Fruit fly (Drosophila melanogaster) whole organism, pupa: Measurements from ENCODE around the gene Irbp.

Experiments
- CG10348 ChIP-seq: fragments of 200-800 bp; sonication (Bioruptor generic); IDR thresholded peaks from 2 replicates; pipeline ENCODE4 v1.3.6; 2022; ENCODE audit warnings: missing biosample characterization, missing genetic modification characterization
- CG13204 ChIP-seq: fragments of 200-800 bp; sonication (Bioruptor generic); optimal IDR thresholded peaks from 2 replicates; lab custom pipeline; 2018; ENCODE audit warnings: missing biosample characterization, mild to moderate bottlenecking, missing genetic modification characterization, moderate library complexity
- CG14655 ChIP-seq: fragments of 200-800 bp; sonication (Bioruptor generic); optimal IDR thresholded peaks from 3 replicates; lab custom pipeline; 2017; ENCODE audit warnings: mild to moderate bottlenecking, missing biosample characterization, missing genetic modification reagents, missing genetic modification characterization
- CG15710 ChIP-seq: fragments of 200-800 bp; sonication (Bioruptor generic); optimal IDR thresholded peaks from 2 replicates; lab custom pipeline; 2018; ENCODE audit warnings: missing biosample characterization, mild to moderate bottlenecking, missing genetic modification characterization, moderate library complexity
- CG17806 ChIP-seq: fragments of 200-800 bp; sonication (Bioruptor generic); optimal IDR thresholded peaks from 2 replicates; lab custom pipeline; 2018; ENCODE audit warnings: missing biosample characterization, mild to moderate bottlenecking, missing genetic modification characterization, moderate library complexity
- CG32121 ChIP-seq: fragments of 200-800 bp; sonication (Bioruptor generic); IDR thresholded peaks from 2 replicates; pipeline ENCODE4 v1.3.6; 2022; ENCODE audit warnings: missing biosample characterization, missing genetic modification characterization
- CG34367 ChIP-seq: fragments of 200-800 bp; sonication (Bioruptor generic); optimal IDR thresholded peaks from 2 replicates; lab custom pipeline; 2018; ENCODE audit warnings: missing biosample characterization, mild to moderate bottlenecking, missing genetic modification characterization
- CG4496 ChIP-seq: fragments of 200-800 bp; sonication (Bioruptor generic); IDR thresholded peaks from 3 replicates; pipeline ENCODE4 v1.3.6; 2022; ENCODE audit warnings: missing biosample characterization, missing genetic modification characterization
- CG8159 ChIP-seq: fragments of 200-800 bp; sonication (Bioruptor generic); optimal IDR thresholded peaks from 3 replicates; lab custom pipeline; 2018; ENCODE audit warnings: missing biosample characterization, mild to moderate bottlenecking, missing genetic modification characterization, moderate library complexity
- CG8301 ChIP-seq: fragments of 200-800 bp; sonication (Bioruptor generic); optimal IDR thresholded peaks from 2 replicates; lab custom pipeline; 2018; ENCODE audit warnings: missing biosample characterization, mild to moderate bottlenecking, missing genetic modification characterization
- CG9948 ChIP-seq: fragments of 200-800 bp; sonication (Bioruptor generic); optimal IDR thresholded peaks from 2 replicates; lab custom pipeline; 2018; ENCODE audit warnings: missing biosample characterization, mild to moderate bottlenecking, missing genetic modification characterization, moderate library complexity
- D1 ChIP-seq: fragments of 200-800 bp; sonication (Bioruptor generic); optimal IDR thresholded peaks from 2 replicates; lab custom pipeline; 2018; ENCODE audit warnings: missing biosample characterization, mild to moderate bottlenecking, missing genetic modification characterization, moderate library complexity
- EcR ChIP-seq: fragments of 200-800 bp; sonication (Bioruptor generic); optimal IDR thresholded peaks from 3 replicates; lab custom pipeline; 2019; ENCODE audit warnings: missing biosample characterization, missing genetic modification characterization, mild to moderate bottlenecking, moderate library complexity, missing genetic modification reagents
- Ets98B ChIP-seq: fragments of 200-800 bp; sonication (Bioruptor generic); IDR thresholded peaks from 2 replicates; pipeline ENCODE4 v1.3.6; 2022; ENCODE audit warnings: missing biosample characterization, missing genetic modification characterization
- Pif1A ChIP-seq: fragments of 200-800 bp; sonication (Bioruptor generic); optimal IDR thresholded peaks from 3 replicates; lab custom pipeline; 2016; ENCODE audit warnings: missing biosample characterization, missing genetic modification characterization
- Snoo ChIP-seq: fragments of 200-800 bp; sonication (Bioruptor generic); optimal IDR thresholded peaks from 3 replicates; lab custom pipeline; 2017; ENCODE audit warnings: missing biosample characterization, mild to moderate bottlenecking, missing genetic modification characterization, inconsistent platforms
- fd96Ca ChIP-seq: fragments of 200-800 bp; sonication (Bioruptor generic); IDR thresholded peaks from 3 replicates; pipeline ENCODE4 v1.3.6; 2022; ENCODE audit warnings: missing biosample characterization, missing genetic modification characterization
- gl ChIP-seq: fragments of 200-800 bp; sonication (Bioruptor generic); optimal IDR thresholded peaks from 2 replicates; lab custom pipeline; 2018; ENCODE audit warnings: missing biosample characterization, mild to moderate bottlenecking, missing genetic modification characterization
- rn ChIP-seq: fragments of 200-800 bp; sonication (Bioruptor generic); IDR thresholded peaks from 2 replicates; pipeline ENCODE4 v1.3.6; 2022; ENCODE audit warnings: missing biosample characterization, missing genetic modification characterization

Gene Irbp

dm6 chr3R:11458022-11458850 lies 48.4 kb downstream of the Irbp start:
- TF ChIP-seq CG15710 (tag; lab: Kevin White, UChicago) (no peak), fd96Ca (GFP tag; lab: Robert Waterston, UW) (0 out of 3 replicates have a peak, but pooled peaks have one; percentile 16)

DNA sequence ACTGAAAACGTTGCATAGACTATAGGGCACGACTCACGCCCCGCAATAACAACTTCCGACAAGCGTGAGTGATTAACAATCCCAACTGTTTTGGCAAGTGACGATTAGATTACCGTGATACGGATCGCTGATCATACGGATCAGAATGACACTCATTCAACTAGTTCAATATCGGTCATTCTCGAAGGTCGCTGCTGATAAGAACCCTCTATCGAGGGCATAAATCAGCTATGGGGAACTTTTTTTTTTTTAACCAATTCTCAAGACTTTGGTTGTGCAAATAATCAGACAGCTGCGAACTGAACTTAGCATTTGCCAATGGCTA lies 49.0 kb downstream of the Irbp start:
- TF ChIP-seq Ets98B (GFP tag; lab: Robert Waterston, UW) = no peak
- no peak for TF ChIP-seq Pif1A
- TF ChIP-seq EcR (GFP tag; lab: Kevin White, UChicago) = no peak
- TF ChIP-seq CG10348 (GFP tag; lab: Robert Waterston, UW) = no peak
- no peak for TF ChIP-seq gl (tag; lab: Kevin White, UChicago)
- TF ChIP-seq CG34367 (tag; lab: Kevin White, UChicago) = no peak
- no peak for TF ChIP-seq CG4496 (GFP tag; lab: Robert Waterston, UW)
- TF ChIP-seq CG9948 = no peak
- TF ChIP-seq rn (GFP tag; lab: Robert Waterston, UW) = no peak
- TF ChIP-seq CG14655 (GFP tag; lab: Kevin White, UChicago) = no peak
- no peak for TF ChIP-seq CG15710 (tag; lab: Kevin White, UChicago)
- no peak for TF ChIP-seq D1 (tag; lab: Kevin White, UChicago)
- TF ChIP-seq fd96Ca (GFP tag; lab: Robert Waterston, UW) = no peak
- no peak for TF ChIP-seq Snoo (tag; lab: Kevin White, UChicago)
- no peak for TF ChIP-seq CG17806 (tag; lab: Kevin White, UChicago)
- no peak for TF ChIP-seq CG13204 (GFP tag; lab: Kevin White, UChicago)
- no peak for TF ChIP-seq CG32121 (GFP tag; lab: Robert Waterston, UW)
- TF ChIP-seq CG8301 (tag; lab: Kevin White, UChicago) = no peak
- no peak for TF ChIP-seq CG8159 (tag; lab: Kevin White, UChicago)

- no peak for TF ChIP-seq EcR (GFP tag; lab: Kevin White, UChicago)
Observed at dm6 chr3R:11460502-11461358, 50.9 kb downstream of the Irbp start, which contains the start of gene PGRP-LB. Gene PGRP-LB, minus strand, starts transcription at chr3R:11460552.
